Fruit fly (Drosophila melanogaster) whole organism, embryonic: Measurements from ENCODE around the gene SREBP.

Source experiments
- CG6765 ChIP-seq: fragments of 200-800 bp; sonication (Bioruptor generic); optimal IDR thresholded peaks from 3 replicates; lab custom pipeline; 2017; ENCODE audit warnings: missing biosample characterization, mild to moderate bottlenecking, missing genetic modification characterization
- CG7839 ChIP-seq: fragments of 200-800 bp; sonication (Bioruptor generic); optimal IDR thresholded peaks from 3 replicates; lab custom pipeline; 2018; ENCODE audit warnings: missing biosample characterization, mild to moderate bottlenecking, missing genetic modification characterization, moderate library complexity
- h ChIP-seq: fragments of >200 bp; optimal IDR thresholded peaks from 2 replicates; lab custom pipeline; 2017

dm6 chr3L:19807521-19807920 is 13.8 kb downstream of the SREBP start:
- TF ChIP-seq h (no peak), CG6765 (no peak), CG7839 (no peak)
